Worm (Caenorhabditis elegans): Measurements from ENCODE around the gene F02C12.3.

DNA sequence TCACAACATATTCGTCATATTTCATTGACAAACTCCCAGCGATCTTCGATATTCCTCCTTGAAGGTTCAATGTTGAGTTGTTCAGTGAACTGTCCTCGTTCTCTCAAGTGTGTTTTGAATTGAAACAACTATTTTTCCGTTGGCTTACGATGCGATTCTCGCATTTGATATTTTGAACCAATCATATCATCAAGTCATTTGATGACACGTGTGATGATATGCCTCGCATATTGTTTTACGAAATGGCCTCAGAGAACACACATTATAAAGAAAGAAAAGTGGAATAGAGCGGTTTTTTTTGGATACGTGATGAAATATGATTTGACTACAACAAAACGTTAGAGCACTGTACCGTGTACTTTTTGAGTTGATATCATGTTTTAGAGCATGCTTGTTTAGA is 48.4 kb upstream of the F02C12.3 start:
- TF ChIP-seq ets-7 (tag; optimal IDR thresholded peaks at IDR 0.05) (no peak), hmg-4 (GFP tag; optimal IDR thresholded peaks at IDR 0.05) (no peak), ama-1 (optimal IDR thresholded peaks at IDR 0.05) (no peak), F13C5.2 (tag; optimal IDR thresholded peaks at IDR 0.05) (no peak), ceh-36 (tag; optimal IDR thresholded peaks at IDR 0.05) (no peak), sea-1 (GFP tag; conservative IDR thresholded peaks at IDR 0.05) (no peak), tbx-11 (GFP tag; IDR thresholded peaks at IDR 0.05) (no peak)
